Fruit fly (Drosophila melanogaster): Measurements from ENCODE around the gene Semp1.

dm6 chr2L:15614728-15615127, 1.6 kb upstream of the Semp1 start, which contains the start of gene CG15254:
- no peak for TF ChIP-seq Mnt (GFP tag; optimal IDR thresholded peaks at IDR 0.05)
- no peak for TF ChIP-seq CG11617 (GFP tag; optimal IDR thresholded peaks at IDR 0.05)
- no peak for TF ChIP-seq kay (GFP tag; ENCODE audit: borderline replicate concordance)
- no peak for TF ChIP-seq toe (GFP tag; optimal IDR thresholded peaks at IDR 0.05)
- TF ChIP-seq CG33017 (tag; optimal IDR thresholded peaks at IDR 0.05): no peak
- no peak for TF ChIP-seq CG5204 (GFP tag; optimal IDR thresholded peaks at IDR 0.05)
- TF ChIP-seq bab1 (GFP tag; optimal IDR thresholded peaks at IDR 0.05): no peak
- TF ChIP-seq pad (GFP tag; optimal IDR thresholded peaks at IDR 0.05): no peak
- TF ChIP-seq CG7045 (GFP tag; optimal IDR thresholded peaks at IDR 0.05): no peak

All from whole organism, adult.